Fruit fly (Drosophila melanogaster): ENCODE measurements around the gene CG10588.

dm6 chr3L:20987895-20988294 is 31.2 kb downstream of the CG10588 start:
- TF ChIP-seq Pif1B (GFP tag; optimal IDR thresholded peaks at IDR 0.05) (no peak), rn (GFP tag; IDR thresholded peaks at IDR 0.05) (no peak), Ets98B (GFP tag; IDR thresholded peaks at IDR 0.05) (no peak), CG13204 (GFP tag; optimal IDR thresholded peaks at IDR 0.05) (no peak), fd96Ca (GFP tag; IDR thresholded peaks at IDR 0.05) (no peak), CG8301 (tag; optimal IDR thresholded peaks at IDR 0.05) (peak; percentile 45), EcR (GFP tag; optimal IDR thresholded peaks at IDR 0.05) (no peak), CG34367 (tag; optimal IDR thresholded peaks at IDR 0.05) (peak; percentile 47), CG12605 (GFP tag; IDR thresholded peaks at IDR 0.05) (no peak), CG17806 (tag; optimal IDR thresholded peaks at IDR 0.05) (peak; percentile 58)

Data from whole organism, pupa.